Worm (Caenorhabditis elegans) whole organism, early embryonic: ENCODE data around the gene cat-1.

ENCODE experiments used
- B0310.2 ChIP-seq: sonication (generic microtip); optimal IDR thresholded peaks from 2 replicates; lab custom pipeline; 2016; ENCODE audit warnings: mild to moderate bottlenecking, missing genetic modification characterization, missing compliant biosample characterization
- F13C5.2 ChIP-seq: sonication (generic microtip); optimal IDR thresholded peaks from 2 replicates; lab custom pipeline; 2017; ENCODE audit warnings: mild to moderate bottlenecking, missing genetic modification characterization, inconsistent platforms, missing compliant biosample characterization
- aly-1 ChIP-seq: sonication (generic microtip); optimal IDR thresholded peaks from 2 replicates; lab custom pipeline; 2016; ENCODE audit warnings: missing genetic modification characterization, missing compliant biosample characterization
- ama-1 ChIP-seq: fragments of 150-350 bp; optimal IDR thresholded peaks from 2 replicates; lab custom pipeline; 2014
- ceh-13 ChIP-seq: fragments of 200-800 bp; sonication (Bioruptor generic); optimal IDR thresholded peaks from 2 replicates; lab custom pipeline; 2018; ENCODE audit warnings: mild to moderate bottlenecking, missing genetic modification characterization, missing compliant biosample characterization
- ceh-36 ChIP-seq: sonication (generic microtip); optimal IDR thresholded peaks from 2 replicates; lab custom pipeline; 2016; ENCODE audit warnings: missing genetic modification characterization, inconsistent platforms, missing compliant biosample characterization
- ets-7 ChIP-seq: sonication (generic microtip); optimal IDR thresholded peaks from 2 replicates; lab custom pipeline; 2016; ENCODE audit warnings: missing genotype, missing genetic modification characterization, missing compliant biosample characterization
- flt-1 ChIP-seq: fragments of 200-800 bp; sonication (Bioruptor generic); IDR thresholded peaks from 2 replicates; pipeline ENCODE4 v1.3.6; 2022; ENCODE audit warnings: missing genetic modification characterization, missing compliant biosample characterization
- hmbx-1 ChIP-seq: sonication (generic microtip); optimal IDR thresholded peaks from 2 replicates; lab custom pipeline; 2016; ENCODE audit warnings: mild to moderate bottlenecking, missing genetic modification characterization, missing compliant biosample characterization
- hmg-4 ChIP-seq: fragments of 200-800 bp; sonication (Bioruptor generic); optimal IDR thresholded peaks from 2 replicates; lab custom pipeline; 2018; ENCODE audit warnings: mild to moderate bottlenecking, missing genetic modification characterization, missing compliant biosample characterization
- hnd-1 ChIP-seq: sonication (generic microtip); optimal IDR thresholded peaks from 2 replicates; lab custom pipeline; 2016; ENCODE audit warnings: missing genetic modification characterization, missing compliant biosample characterization
- pes-1 ChIP-seq: fragments of 200-800 bp; sonication (Bioruptor generic); IDR thresholded peaks from 2 replicates; pipeline ENCODE4 v1.3.6; 2022; ENCODE audit warnings: missing genetic modification reagents, missing genetic modification characterization, missing compliant biosample characterization
- scrt-1 ChIP-seq: fragments of 200-800 bp; sonication (Bioruptor generic); IDR thresholded peaks from 2 replicates; pipeline ENCODE4 v1.3.6; 2022; ENCODE audit warnings: missing genetic modification characterization, missing compliant biosample characterization
- sea-1 ChIP-seq: fragments of 200-800 bp; sonication (Bioruptor generic); conservative IDR thresholded peaks from 2 replicates; pipeline ENCODE4 v1.3.6; 2022; ENCODE audit warnings: missing genetic modification characterization, missing compliant biosample characterization
- tbx-11 ChIP-seq: fragments of 200-800 bp; sonication (Bioruptor generic); IDR thresholded peaks from 2 replicates; pipeline ENCODE4 v1.3.6; 2022; ENCODE audit warnings: missing genetic modification characterization, missing compliant biosample characterization
- tbx-37 ChIP-seq: fragments of 200-800 bp; sonication (Bioruptor generic); conservative IDR thresholded peaks from 2 replicates; pipeline ENCODE4 v1.3.6; 2022; ENCODE audit warnings: missing genetic modification reagents, missing genetic modification characterization, missing compliant biosample characterization
- tra-4 ChIP-seq: sonication (generic microtip); optimal IDR thresholded peaks from 2 replicates; lab custom pipeline; 2017; ENCODE audit warnings: missing genetic modification characterization, missing compliant biosample characterization

cat-1 gene

ce11 chrX:5710637-5711036 is at the start of gene cat-1:
TSS of gene cat-1 (minus strand) at chrX:5710737.
- TF ChIP-seq ama-1 = no peak
- TF ChIP-seq ceh-13 (GFP tag; lab: Kevin White, UChicago) = no peak
- TF ChIP-seq flt-1 = no peak
- no peak for TF ChIP-seq tbx-37
- TF ChIP-seq hmg-4 (GFP tag; lab: Kevin White, UChicago) = no peak
- TF ChIP-seq hmbx-1 (tag; lab: Kevin White, UChicago) = no peak
- TF ChIP-seq scrt-1 (GFP tag; lab: Robert Waterston, UW) = no peak
- TF ChIP-seq sea-1 (GFP tag; lab: Robert Waterston, UW) = no peak
- no peak for TF ChIP-seq hnd-1 (tag; lab: Kevin White, UChicago)

ce11 chrX:5753141-5753540 is 42.6 kb upstream of the cat-1 start:
- TF ChIP-seq aly-1 = no peak
- no peak for TF ChIP-seq tra-4 (tag; lab: Kevin White, UChicago)
- TF ChIP-seq F13C5.2 (tag; lab: Kevin White, UChicago) = no peak
- TF ChIP-seq scrt-1 (GFP tag; lab: Robert Waterston, UW) = no peak
- no peak for TF ChIP-seq ets-7 (tag; lab: Kevin White, UChicago)
- TF ChIP-seq tbx-37 = no peak
- TF ChIP-seq pes-1 = no peak
- no peak for TF ChIP-seq ceh-13 (GFP tag; lab: Kevin White, UChicago)
- TF ChIP-seq hmbx-1 (tag; lab: Kevin White, UChicago) = no peak
- TF ChIP-seq hnd-1 (tag; lab: Kevin White, UChicago) = no peak
- TF ChIP-seq flt-1 = no peak
- TF ChIP-seq tbx-11 (GFP tag; lab: Robert Waterston, UW) = no peak

ce11 chrX:5746665-5747064 is 36.1 kb upstream of the cat-1 start:
- TF ChIP-seq ceh-36 (tag; lab: Kevin White, UChicago) = no peak
- no peak for TF ChIP-seq hmg-4 (GFP tag; lab: Kevin White, UChicago)
- TF ChIP-seq tbx-37 = no peak
- no peak for TF ChIP-seq ama-1
- no peak for TF ChIP-seq sea-1 (GFP tag; lab: Robert Waterston, UW)
- no peak for TF ChIP-seq aly-1
- TF ChIP-seq scrt-1 (GFP tag; lab: Robert Waterston, UW) = no peak
- no peak for TF ChIP-seq F13C5.2 (tag; lab: Kevin White, UChicago)
- TF ChIP-seq B0310.2 = no peak

ce11 chrX:5743209-5743608 is 32.7 kb upstream of the cat-1 start, which contains the start of gene gnrr-4:
TSS of gene gnrr-4 (minus strand) at chrX:5743309.
- TF ChIP-seq tbx-37 = no peak
- no peak for TF ChIP-seq tra-4 (tag; lab: Kevin White, UChicago)
- TF ChIP-seq tbx-11 (GFP tag; lab: Robert Waterston, UW) = no peak
- TF ChIP-seq flt-1 = no peak
- TF ChIP-seq scrt-1 (GFP tag; lab: Robert Waterston, UW) = no peak
- no peak for TF ChIP-seq ama-1
- TF ChIP-seq ceh-36 (tag; lab: Kevin White, UChicago) = no peak
- no peak for TF ChIP-seq B0310.2
- no peak for TF ChIP-seq ets-7 (tag; lab: Kevin White, UChicago)
- TF ChIP-seq F13C5.2 (tag; lab: Kevin White, UChicago) = no peak
- no peak for TF ChIP-seq hmg-4 (GFP tag; lab: Kevin White, UChicago)
- TF ChIP-seq ceh-13 (GFP tag; lab: Kevin White, UChicago) = no peak
- no peak for TF ChIP-seq hnd-1 (tag; lab: Kevin White, UChicago)
- TF ChIP-seq aly-1 = no peak

- TF ChIP-seq B0310.2 = no peak
- no peak for TF ChIP-seq tbx-11 (GFP tag; lab: Robert Waterston, UW)
- TF ChIP-seq hnd-1 (tag; lab: Kevin White, UChicago) = no peak
- TF ChIP-seq hmbx-1 (tag; lab: Kevin White, UChicago) = no peak
- no peak for TF ChIP-seq ama-1
- no peak for TF ChIP-seq tra-4 (tag; lab: Kevin White, UChicago)
- TF ChIP-seq aly-1 = no peak
- TF ChIP-seq ceh-13 (GFP tag; lab: Kevin White, UChicago) = no peak
- no peak for TF ChIP-seq sea-1 (GFP tag; lab: Robert Waterston, UW)
- no peak for TF ChIP-seq scrt-1 (GFP tag; lab: Robert Waterston, UW)
- no peak for TF ChIP-seq flt-1
- no peak for TF ChIP-seq hmg-4 (GFP tag; lab: Kevin White, UChicago)
Measured at ce11 chrX:5733728-5734252, 23.3 kb upstream of the cat-1 start, which contains the start of gene rgs-6. TSS of gene rgs-6 (minus strand) at chrX:5733778.

- no peak for TF ChIP-seq ama-1
- peak; percentile 31 for TF ChIP-seq F13C5.2 (tag; lab: Kevin White, UChicago)
- TF ChIP-seq ceh-36 (tag; lab: Kevin White, UChicago) = no peak
- no peak for TF ChIP-seq tbx-37
- no peak for TF ChIP-seq pes-1
- TF ChIP-seq aly-1 = no peak
- no peak for TF ChIP-seq B0310.2
- no peak for TF ChIP-seq tra-4 (tag; lab: Kevin White, UChicago)
Measured at ce11 chrX:5728956-5729467, 18.5 kb upstream of the cat-1 start.

- TF ChIP-seq tbx-11 (GFP tag; lab: Robert Waterston, UW) = no peak
- no peak for TF ChIP-seq scrt-1 (GFP tag; lab: Robert Waterston, UW)
Measured at ce11 chrX:5726160-5726559, 15.6 kb upstream of the cat-1 start.

- no peak for TF ChIP-seq hmbx-1 (tag; lab: Kevin White, UChicago)
- no peak for TF ChIP-seq ceh-13 (GFP tag; lab: Kevin White, UChicago)
- no peak for TF ChIP-seq flt-1
- TF ChIP-seq ets-7 (tag; lab: Kevin White, UChicago) = no peak
- TF ChIP-seq sea-1 (GFP tag; lab: Robert Waterston, UW) = no peak
Measured at ce11 chrX:5724544-5724943, 14.0 kb upstream of the cat-1 start.
